Worm (Caenorhabditis elegans): ENCODE results near the gene F23B2.10.

Gene F23B2.10

DNA sequence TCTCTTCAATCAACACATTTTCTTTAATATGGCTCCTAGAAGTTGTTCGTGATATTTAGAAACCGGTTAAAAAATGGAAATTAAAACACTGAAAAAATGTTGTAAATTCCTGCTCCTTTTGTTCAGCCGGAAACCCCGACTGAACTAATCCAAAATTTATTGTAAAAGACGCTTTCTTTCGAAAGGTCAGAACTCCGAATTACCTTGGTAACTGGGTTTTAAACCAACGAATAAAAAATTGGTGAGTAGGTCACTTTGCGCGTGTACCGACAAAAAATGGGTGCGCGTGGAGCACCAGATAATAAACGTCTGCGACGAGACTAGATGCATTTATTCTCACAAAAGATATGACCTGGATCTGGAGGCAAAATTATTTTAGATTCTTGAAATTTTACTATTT lies 23.6 kb downstream of the F23B2.10 start:
- no peak for TF ChIP-seq lin-32 (GFP tag; optimal IDR thresholded peaks at IDR 0.05)
- no peak for TF ChIP-seq elt-3 (tag; optimal IDR thresholded peaks at IDR 0.05)
- TF ChIP-seq ces-1 (GFP tag; optimal IDR thresholded peaks at IDR 0.05) = no peak

DNA sequence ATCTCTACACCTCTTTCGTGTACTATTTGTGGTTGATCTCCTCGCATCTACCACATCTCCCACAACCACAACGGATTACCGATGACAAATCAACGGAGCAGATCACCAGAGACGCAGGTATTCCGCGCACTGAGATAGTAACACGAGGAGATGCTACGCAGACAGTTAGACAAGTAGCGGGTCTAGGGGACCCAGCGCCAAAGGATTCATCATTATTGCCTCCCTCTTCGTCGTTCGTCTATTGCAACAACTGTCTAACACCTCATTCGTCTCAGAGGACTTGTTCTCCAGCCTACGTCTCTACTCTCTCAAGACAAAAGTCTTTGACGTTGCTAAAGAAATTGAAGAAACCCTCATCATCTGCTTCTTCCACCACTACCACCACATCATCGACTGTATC lies 32.6 kb downstream of the F23B2.10 start:
- TF ChIP-seq ceh-39 (tag; optimal IDR thresholded peaks at IDR 0.05) = no peak
- no peak for TF ChIP-seq ces-1 (GFP tag; optimal IDR thresholded peaks at IDR 0.05)
- TF ChIP-seq hlh-1 (tag; optimal IDR thresholded peaks at IDR 0.05) = peak; percentile 54
- TF ChIP-seq mep-1 (tag; optimal IDR thresholded peaks at IDR 0.05) = peak; percentile 4

DNA sequence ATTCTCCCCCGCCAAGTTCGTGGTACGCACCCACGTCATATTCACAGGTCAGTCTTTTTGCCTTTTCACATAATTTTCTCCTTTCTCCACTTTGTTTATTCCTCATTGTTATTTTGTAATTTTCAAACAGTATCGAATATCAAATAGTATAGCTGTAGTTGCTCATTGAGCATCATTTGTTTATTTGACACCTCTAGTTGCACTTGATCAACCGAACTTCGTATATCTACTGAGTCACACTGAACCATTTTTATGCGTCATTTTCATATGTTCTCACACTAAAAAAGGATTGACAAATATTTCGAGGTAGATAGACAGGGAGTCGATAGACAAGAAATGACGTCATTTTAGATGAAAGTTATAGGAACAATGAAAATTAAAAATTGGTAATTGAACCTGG lies 33.9 kb downstream of the F23B2.10 start:
- TF ChIP-seq zip-8 (tag; optimal IDR thresholded peaks at IDR 0.05) = peak; percentile 26
- TF ChIP-seq hlh-1 (tag; optimal IDR thresholded peaks at IDR 0.05) = no peak

DNA sequence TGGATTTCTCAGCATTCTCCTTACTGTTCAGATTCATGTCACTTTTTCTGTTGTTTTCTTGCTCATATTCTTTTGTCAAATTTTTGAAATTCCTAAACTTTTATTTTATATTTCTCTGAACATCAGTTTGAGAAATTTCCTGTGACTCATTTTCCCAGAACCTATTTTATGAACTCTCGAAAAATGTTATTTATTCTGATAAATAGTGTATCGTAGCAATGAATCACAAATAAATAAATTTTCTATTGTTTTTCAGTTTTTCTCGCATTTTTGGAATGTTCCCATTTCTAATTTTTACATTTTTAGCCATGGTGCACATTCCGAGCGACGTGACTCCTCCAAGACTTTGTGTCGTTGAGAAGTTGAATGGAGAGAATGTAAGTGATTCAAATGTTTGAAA lies 35.4 kb downstream of the F23B2.10 start, which contains the start of gene nrfl-1:
Gene nrfl-1 (plus strand): TSS at position 301 of the 400 bp plus-strand sequence.
- TF ChIP-seq blmp-1 (tag; optimal IDR thresholded peaks at IDR 0.05) = no peak
- TF ChIP-seq snpc-4 (tag; optimal IDR thresholded peaks at IDR 0.05) = no peak
- TF ChIP-seq ztf-11 (tag; optimal IDR thresholded peaks at IDR 0.05) = no peak
- no peak for TF ChIP-seq elt-3 (tag; optimal IDR thresholded peaks at IDR 0.05)
- no peak for TF ChIP-seq drap-1 (GFP tag; optimal IDR thresholded peaks at IDR 0.05)
- no peak for TF ChIP-seq nhr-237 (tag; optimal IDR thresholded peaks at IDR 0.05)
- no peak for TF ChIP-seq tbx-8 (GFP tag; optimal IDR thresholded peaks at IDR 0.05)
- TF ChIP-seq ceh-39 (tag; optimal IDR thresholded peaks at IDR 0.05) = no peak
- TF ChIP-seq nhr-76 (tag; optimal IDR thresholded peaks at IDR 0.05) = no peak
- no peak for TF ChIP-seq ceh-43 (GFP tag; optimal IDR thresholded peaks at IDR 0.05)
- TF ChIP-seq zip-8 (tag; optimal IDR thresholded peaks at IDR 0.05) = no peak
- no peak for TF ChIP-seq nhr-2 (tag; optimal IDR thresholded peaks at IDR 0.05)
- TF ChIP-seq unc-120 (tag; optimal IDR thresholded peaks at IDR 0.05; ENCODE audit: poor library complexity, severe bottlenecking) = no peak
- no peak for TF ChIP-seq mls-2 (tag; optimal IDR thresholded peaks at IDR 0.05)
- no peak for TF ChIP-seq flh-1 (GFP tag; optimal IDR thresholded peaks at IDR 0.05)

DNA sequence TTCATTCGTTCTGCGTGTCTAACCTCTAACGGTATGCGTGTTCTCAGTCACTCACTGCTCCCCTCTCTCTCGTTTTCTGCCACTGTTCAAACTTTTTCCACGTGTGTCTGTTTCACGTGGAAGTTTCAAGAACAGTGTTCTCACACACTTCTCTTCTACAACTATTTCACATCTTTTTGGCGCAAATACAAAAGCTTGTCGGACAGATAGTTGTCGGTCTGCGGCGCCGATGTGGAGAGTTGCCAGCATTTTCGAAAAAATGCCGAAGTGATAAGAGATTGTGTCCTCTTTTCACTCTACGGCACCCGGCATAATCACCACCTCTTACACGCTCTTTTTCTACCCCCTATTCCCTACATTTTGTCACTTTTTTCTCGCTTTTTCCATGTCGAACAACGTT lies 35.8 kb downstream of the F23B2.10 start:
- no peak for TF ChIP-seq lsy-2 (tag; optimal IDR thresholded peaks at IDR 0.05)
- no peak for TF ChIP-seq zip-8 (tag; optimal IDR thresholded peaks at IDR 0.05)
- TF ChIP-seq snpc-4 (tag; optimal IDR thresholded peaks at IDR 0.05) = no peak
- no peak for TF ChIP-seq nhr-12 (tag; optimal IDR thresholded peaks at IDR 0.05)
- TF ChIP-seq mep-1 (tag; optimal IDR thresholded peaks at IDR 0.05) = no peak
- TF ChIP-seq elt-3 (tag; optimal IDR thresholded peaks at IDR 0.05) = no peak
- no peak for TF ChIP-seq ztf-11 (tag; optimal IDR thresholded peaks at IDR 0.05)
- no peak for TF ChIP-seq tbx-8 (GFP tag; optimal IDR thresholded peaks at IDR 0.05)
- TF ChIP-seq sptf-1 (tag; optimal IDR thresholded peaks at IDR 0.05) = no peak
- no peak for TF ChIP-seq ceh-39 (tag; optimal IDR thresholded peaks at IDR 0.05)
- TF ChIP-seq M03D4.4 (tag; optimal IDR thresholded peaks at IDR 0.05) = no peak
- TF ChIP-seq unc-39 (tag; optimal IDR thresholded peaks at IDR 0.05) = no peak
- no peak for TF ChIP-seq nhr-237 (tag; optimal IDR thresholded peaks at IDR 0.05)
- TF ChIP-seq unc-120 (tag; optimal IDR thresholded peaks at IDR 0.05; ENCODE audit: poor library complexity, severe bottlenecking) = no peak
- no peak for TF ChIP-seq pha-4 (tag; optimal IDR thresholded peaks at IDR 0.05)
- no peak for TF ChIP-seq nhr-28 (tag; optimal IDR thresholded peaks at IDR 0.05)
- TF ChIP-seq mab-5 (tag; optimal IDR thresholded peaks at IDR 0.05) = no peak

DNA sequence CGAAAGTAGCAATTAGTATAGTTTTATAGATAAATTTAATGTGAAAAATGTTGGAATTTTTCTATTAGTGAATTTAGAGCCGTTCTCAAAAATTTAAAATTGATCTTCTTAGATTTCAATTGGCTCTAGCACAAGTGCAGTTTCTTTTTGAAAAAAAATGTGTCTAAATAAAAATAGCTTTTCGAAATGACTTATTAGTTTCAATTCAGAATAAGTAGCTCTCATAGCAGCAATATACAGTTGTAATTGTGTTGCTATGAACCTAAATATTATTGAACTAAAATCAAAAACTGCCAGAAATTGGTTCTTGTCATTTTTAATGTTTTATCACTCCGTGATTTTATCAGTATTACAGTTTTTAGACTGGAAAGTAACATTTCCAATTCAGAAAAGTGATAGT lies 36.5 kb downstream of the F23B2.10 start:
- TF ChIP-seq ceh-43 (GFP tag; optimal IDR thresholded peaks at IDR 0.05) = no peak
- TF ChIP-seq M03D4.4 (tag; optimal IDR thresholded peaks at IDR 0.05) = no peak
- TF ChIP-seq nhr-237 (tag; optimal IDR thresholded peaks at IDR 0.05) = no peak
- no peak for TF ChIP-seq ztf-11 (tag; optimal IDR thresholded peaks at IDR 0.05)

DNA sequence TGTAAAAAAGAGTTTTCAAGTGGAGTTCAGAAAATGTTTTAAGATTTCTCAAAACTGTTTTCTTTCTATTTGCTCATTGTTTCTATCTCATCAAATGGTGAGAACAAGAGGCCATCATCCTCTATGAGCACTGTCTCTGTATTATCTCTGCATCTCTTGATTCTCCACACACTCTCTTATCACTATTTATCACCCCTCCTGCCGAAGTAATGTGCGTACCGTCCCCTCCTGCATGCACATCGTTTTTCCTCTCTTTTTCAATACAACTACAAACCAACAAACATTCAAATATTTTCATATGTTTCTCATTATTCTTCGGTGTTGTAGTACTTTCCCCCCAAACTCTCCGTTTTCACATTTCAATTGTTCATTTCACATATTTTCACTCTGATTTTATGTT lies 37.7 kb downstream of the F23B2.10 start:
- TF ChIP-seq blmp-1 (tag; optimal IDR thresholded peaks at IDR 0.05) = no peak
- no peak for TF ChIP-seq M03D4.4 (tag; optimal IDR thresholded peaks at IDR 0.05)
- no peak for TF ChIP-seq ces-1 (GFP tag; optimal IDR thresholded peaks at IDR 0.05)
- TF ChIP-seq mep-1 (tag; optimal IDR thresholded peaks at IDR 0.05) = no peak
- no peak for TF ChIP-seq lin-32 (GFP tag; optimal IDR thresholded peaks at IDR 0.05)
- TF ChIP-seq ceh-43 (GFP tag; optimal IDR thresholded peaks at IDR 0.05) = no peak
- no peak for TF ChIP-seq zip-8 (tag; optimal IDR thresholded peaks at IDR 0.05)
- no peak for TF ChIP-seq hlh-1 (tag; optimal IDR thresholded peaks at IDR 0.05)
- no peak for TF ChIP-seq snpc-4 (tag; optimal IDR thresholded peaks at IDR 0.05)

Data from whole organism, mixed stage, embryonic.